Worm (Caenorhabditis elegans) whole organism, midembryonic: ENCODE measurements around the gene scl-18.
A peak's percentile ranks its signal among the peaks of the same experiment; 100 is the strongest.

Experiments used
- T22C8.4 ChIP-seq: fragments of 200-800 bp; sonication (Bioruptor generic); IDR thresholded peaks from 2 replicates; pipeline ENCODE4 v1.3.6; 2022; ENCODE audit warnings: missing genetic modification characterization, missing compliant biosample characterization
- cog-1 ChIP-seq: sonication (generic microtip); optimal IDR thresholded peaks from 2 replicates; lab custom pipeline; 2016; ENCODE audit warnings: missing genetic modification characterization, missing compliant biosample characterization
- flt-1 ChIP-seq: fragments of 200-800 bp; sonication (Bioruptor generic); IDR thresholded peaks from 2 replicates; pipeline ENCODE4 v1.3.6; 2022; ENCODE audit warnings: missing genetic modification characterization, missing compliant biosample characterization
- klf-2 ChIP-seq: fragments of 200-800 bp; sonication (Bioruptor generic); conservative IDR thresholded peaks from 2 replicates; pipeline ENCODE4 v1.3.6; 2022; ENCODE audit warnings: missing genetic modification reagents, missing genetic modification characterization, missing compliant biosample characterization
- med-1 ChIP-seq: sonication (generic microtip); optimal IDR thresholded peaks from 2 replicates; lab custom pipeline; 2017; ENCODE audit warnings: missing genetic modification characterization, mild to moderate bottlenecking, missing compliant biosample characterization, antibody characterized with exemption, missing genetic modification reagents; ENCODE audit not compliant: insufficient read depth
- ref-1 ChIP-seq: fragments of 200-800 bp; sonication (Bioruptor generic); conservative IDR thresholded peaks from 2 replicates; pipeline ENCODE4 v1.3.6; 2022; ENCODE audit warnings: missing genetic modification reagents, missing genetic modification characterization, missing compliant biosample characterization
- tab-1 ChIP-seq: fragments of 200-800 bp; sonication (Bioruptor generic); IDR thresholded peaks from 2 replicates; pipeline ENCODE4 v1.3.6; 2022; ENCODE audit warnings: missing genetic modification characterization, missing compliant biosample characterization
- ztf-23 ChIP-seq: fragments of 200-800 bp; sonication (Bioruptor generic); IDR thresholded peaks from 2 replicates; pipeline ENCODE4 v1.3.6; 2022; ENCODE audit warnings: missing genetic modification reagents, missing genetic modification characterization, missing compliant biosample characterization
- ztf-29 ChIP-seq: fragments of 200-800 bp; sonication (Bioruptor generic); IDR thresholded peaks from 2 replicates; pipeline ENCODE4 v1.3.6; 2022; ENCODE audit warnings: missing genetic modification reagents, missing genetic modification characterization, missing compliant biosample characterization

Gene scl-18

ce11 chrIV:11785064-11785840 is 31.0 kb upstream of the scl-18 start:
- TF ChIP-seq ref-1 (GFP tag; lab: Robert Waterston, UW) (no peak), flt-1 (no peak), ztf-29 (GFP tag; lab: Robert Waterston, UW) (no peak), cog-1 (no peak), klf-2 (no peak), T22C8.4 (GFP tag; lab: Robert Waterston, UW) (no peak), med-1 (GFP tag; lab: Kevin White, UChicago) (no peak), tab-1 (GFP tag; lab: Robert Waterston, UW) (no peak), ztf-23 (GFP tag; lab: Robert Waterston, UW) (no peak)

- TF ChIP-seq ref-1 (GFP tag; lab: Robert Waterston, UW): no peak
- no peak for TF ChIP-seq tab-1 (GFP tag; lab: Robert Waterston, UW)
- no peak for TF ChIP-seq cog-1
Observed at ce11 chrIV:11782846-11783245, 28.6 kb upstream of the scl-18 start.

- TF ChIP-seq ztf-29 (GFP tag; lab: Robert Waterston, UW): no peak
- TF ChIP-seq ref-1 (GFP tag; lab: Robert Waterston, UW): no peak
- TF ChIP-seq T22C8.4 (GFP tag; lab: Robert Waterston, UW): no peak
- no peak for TF ChIP-seq med-1 (GFP tag; lab: Kevin White, UChicago)
- no peak for TF ChIP-seq tab-1 (GFP tag; lab: Robert Waterston, UW)
- no peak for TF ChIP-seq klf-2
- no peak for TF ChIP-seq ztf-23 (GFP tag; lab: Robert Waterston, UW)
- no peak for TF ChIP-seq flt-1
- no peak for TF ChIP-seq cog-1
Observed at ce11 chrIV:11779028-11779427, 24.8 kb upstream of the scl-18 start, which contains the start of gene lpr-2. TSS of gene lpr-2 (plus strand) at chrIV:11779216.

ce11 chrIV:11776968-11777467 is 22.8 kb upstream of the scl-18 start:
- TF ChIP-seq tab-1 (GFP tag; lab: Robert Waterston, UW) (no peak), T22C8.4 (GFP tag; lab: Robert Waterston, UW) (no peak), med-1 (GFP tag; lab: Kevin White, UChicago) (no peak), ztf-23 (GFP tag; lab: Robert Waterston, UW) (no peak), cog-1 (no peak)

- no peak for TF ChIP-seq med-1 (GFP tag; lab: Kevin White, UChicago)
Observed at ce11 chrIV:11773692-11774225, 19.5 kb upstream of the scl-18 start, which contains the start of gene lips-5. TSS of gene lips-5 (minus strand) at chrIV:11773742.

ce11 chrIV:11772119-11772518 is 17.9 kb upstream of the scl-18 start:
- TF ChIP-seq ref-1 (GFP tag; lab: Robert Waterston, UW): no peak
- no peak for TF ChIP-seq T22C8.4 (GFP tag; lab: Robert Waterston, UW)
- TF ChIP-seq cog-1: no peak
- TF ChIP-seq med-1 (GFP tag; lab: Kevin White, UChicago): no peak
- no peak for TF ChIP-seq flt-1
- TF ChIP-seq tab-1 (GFP tag; lab: Robert Waterston, UW): no peak
- no peak for TF ChIP-seq ztf-29 (GFP tag; lab: Robert Waterston, UW)

- TF ChIP-seq tab-1 (GFP tag; lab: Robert Waterston, UW): no peak
- TF ChIP-seq cog-1: no peak
- TF ChIP-seq klf-2: no peak
- no peak for TF ChIP-seq ref-1 (GFP tag; lab: Robert Waterston, UW)
- no peak for TF ChIP-seq ztf-29 (GFP tag; lab: Robert Waterston, UW)
- no peak for TF ChIP-seq T22C8.4 (GFP tag; lab: Robert Waterston, UW)
- TF ChIP-seq med-1 (GFP tag; lab: Kevin White, UChicago): no peak
- TF ChIP-seq flt-1: no peak
- no peak for TF ChIP-seq ztf-23 (GFP tag; lab: Robert Waterston, UW)
Observed at ce11 chrIV:11771064-11771463, 16.8 kb upstream of the scl-18 start.

- no peak for TF ChIP-seq ref-1 (GFP tag; lab: Robert Waterston, UW)
- TF ChIP-seq med-1 (GFP tag; lab: Kevin White, UChicago): no peak
- no peak for TF ChIP-seq klf-2
Observed at ce11 chrIV:11769769-11770168, 15.5 kb upstream of the scl-18 start.

- TF ChIP-seq T22C8.4 (GFP tag; lab: Robert Waterston, UW) (peak; percentile 73), ztf-23 (GFP tag; lab: Robert Waterston, UW) (no peak), ztf-29 (GFP tag; lab: Robert Waterston, UW) (no peak)
Observed at ce11 chrIV:11765507-11765906, 11.3 kb upstream of the scl-18 start.

ce11 chrIV:11760700-11761459 is 6.7 kb upstream of the scl-18 start, which contains the start of gene T12A7.2:
TSS of gene T12A7.2 (minus strand) at chrIV:11761111.
- TF ChIP-seq ztf-29 (GFP tag; lab: Robert Waterston, UW) (no peak), cog-1 (no peak), flt-1 (no peak)
